Worm (Caenorhabditis elegans): ENCODE data around the gene vab-15.

Gene vab-15

ce11 chrX:9837989-9838541 lies 9.0 kb upstream of the vab-15 start, which contains the start of gene ipla-2 (continued):
- TF ChIP-seq lsy-27 (tag; optimal IDR thresholded peaks at IDR 0.05; ENCODE audit: borderline replicate concordance, insufficient read depth): no peak
- no peak for TF ChIP-seq nhr-27 (tag; optimal IDR thresholded peaks at IDR 0.05)
- TF ChIP-seq ceh-79 (tag; optimal IDR thresholded peaks at IDR 0.05): no peak
- peak; percentile 72 for TF ChIP-seq nhr-80 (tag; optimal IDR thresholded peaks at IDR 0.05)
- no peak for TF ChIP-seq efl-1 (GFP tag; optimal IDR thresholded peaks at IDR 0.05)
- no peak for TF ChIP-seq snpc-4 (GFP tag; optimal IDR thresholded peaks at IDR 0.05)
- TF ChIP-seq snpc-4 (tag; optimal IDR thresholded peaks at IDR 0.05): peak in 1 of 4 experiments; percentile 21

ce11 chrX:9840864-9841263 lies 6.2 kb upstream of the vab-15 start:
- no peak for TF ChIP-seq somi-1 (GFP tag; optimal IDR thresholded peaks at IDR 0.05)
- no peak for TF ChIP-seq Y95B8A.8 (GFP tag; IDR thresholded peaks at IDR 0.05)
- no peak for TF ChIP-seq rec-8 (tag; optimal IDR thresholded peaks at IDR 0.05)

- TF ChIP-seq hmg-20 (GFP tag; IDR thresholded peaks at IDR 0.05): no peak
Observed at ce11 chrX:9842102-9842501, 5.0 kb upstream of the vab-15 start.

ce11 chrX:9843568-9843967 lies 3.5 kb upstream of the vab-15 start:
- no peak for TF ChIP-seq ceh-40 (GFP tag; IDR thresholded peaks at IDR 0.05)
- TF ChIP-seq ztf-3 (GFP tag; optimal IDR thresholded peaks at IDR 0.05): no peak
- TF ChIP-seq attf-3 (GFP tag; conservative IDR thresholded peaks at IDR 0.05): no peak
- no peak for TF ChIP-seq cebp-2 (GFP tag; IDR thresholded peaks at IDR 0.05)
- TF ChIP-seq rcor-1 (GFP tag; IDR thresholded peaks at IDR 0.05): no peak
- no peak for TF ChIP-seq D2030.7 (GFP tag; IDR thresholded peaks at IDR 0.05)
- no peak for TF ChIP-seq snpc-1.1 (tag; optimal IDR thresholded peaks at IDR 0.05; ENCODE audit: insufficient read depth)
- TF ChIP-seq ceh-79 (tag; optimal IDR thresholded peaks at IDR 0.05): no peak
- no peak for TF ChIP-seq unc-130 (GFP tag; optimal IDR thresholded peaks at IDR 0.05)
- TF ChIP-seq mel-28 (tag; optimal IDR thresholded peaks at IDR 0.05; ENCODE audit: borderline replicate concordance): no peak
- no peak for TF ChIP-seq akir-1 (GFP tag; optimal IDR thresholded peaks at IDR 0.05)
- TF ChIP-seq egl-18 (GFP tag; IDR thresholded peaks at IDR 0.05): no peak
- TF ChIP-seq ccch-3 (GFP tag; optimal IDR thresholded peaks at IDR 0.05): no peak
- TF ChIP-seq mcd-1 (GFP tag; IDR thresholded peaks at IDR 0.05): no peak
- TF ChIP-seq ceh-27 (GFP tag; optimal IDR thresholded peaks at IDR 0.05): no peak

- TF ChIP-seq mxl-1 (tag; optimal IDR thresholded peaks at IDR 0.05) (no peak), hsf-1 (GFP tag; IDR thresholded peaks at IDR 0.05) (no peak), ekl-4 (GFP tag; IDR thresholded peaks at IDR 0.05) (no peak), hlh-12 (tag; optimal IDR thresholded peaks at IDR 0.05) (no peak), lin-26 (GFP tag; IDR thresholded peaks at IDR 0.05) (no peak), ama-1 (optimal IDR thresholded peaks at IDR 0.05) (no peak), ama-1 (GFP tag; optimal IDR thresholded peaks at IDR 0.05) (no peak), Y53G8AR.9 (GFP tag; conservative IDR thresholded peaks at IDR 0.05) (no peak), ztf-25 (GFP tag; IDR thresholded peaks at IDR 0.05) (no peak), B0019.2 (GFP tag; conservative IDR thresholded peaks at IDR 0.05) (no peak), xnd-1 (tag; optimal IDR thresholded peaks at IDR 0.05) (no peak), lag-1 (GFP tag; IDR thresholded peaks at IDR 0.05) (no peak), efl-1 (GFP tag; optimal IDR thresholded peaks at IDR 0.05) (no peak), ceh-100 (GFP tag; IDR thresholded peaks at IDR 0.05) (no peak), madf-10 (tag; optimal IDR thresholded peaks at IDR 0.05) (no peak)
Observed at ce11 chrX:9845916-9846315, 1.2 kb upstream of the vab-15 start.

Measured in whole organism, young adult.